5 fruit fly cellular contexts compared by ENCODE assay signal in genomic region chr3L:16105528-16105927, dm6.
TF ChIP-seq lines count a peak whose summit lies in the region.

IntS9 (minus strand) TSS chr3L:16105627.
CG43295 (plus strand) TSS chr3L:16105852.

- no peak for TF ChIP-seq CTCF in whole organism, embryonic (GFP tag; optimal IDR thresholded peaks at IDR 0.05; lab: Kevin White, UChicago)

TF ChIP-seq in whole organism, adult, 20 proteins besides CTCF, POLR2A, EP300 and RAD21 (continues in another document):
- TF ChIP-seq CG7101 (tag; optimal IDR thresholded peaks at IDR 0.05; lab: Kevin White, UChicago) (peak; percentile 80), bab1 (GFP tag; optimal IDR thresholded peaks at IDR 0.05; lab: Kevin White, UChicago) (peak; percentile 78), tj (GFP tag; optimal IDR thresholded peaks at IDR 0.05; lab: Kevin White, UChicago) (peak; percentile 48), CG7045 (GFP tag; optimal IDR thresholded peaks at IDR 0.05; lab: Kevin White, UChicago) (peak; percentile 45), ovo (GFP tag; optimal IDR thresholded peaks at IDR 0.05; lab: Kevin White, UChicago) (peak; percentile 71), CG14711 (tag; optimal IDR thresholded peaks at IDR 0.05; lab: Kevin White, UChicago) (peak; percentile 78), pad (GFP tag; optimal IDR thresholded peaks at IDR 0.05; lab: Kevin White, UChicago) (peak; percentile 52), toe (GFP tag; optimal IDR thresholded peaks at IDR 0.05; lab: Kevin White, UChicago) (peak; percentile 85), CG12768 (GFP tag; optimal IDR thresholded peaks at IDR 0.05; lab: Kevin White, UChicago) (peak; percentile 77), Clk (GFP tag; optimal IDR thresholded peaks at IDR 0.05; lab: Kevin White, UChicago) (peak; percentile 47), Hr96 (GFP tag; optimal IDR thresholded peaks at IDR 0.05; lab: Kevin White, UChicago) (peak; percentile 86), Crg-1 (GFP tag; optimal IDR thresholded peaks at IDR 0.05; lab: Kevin White, UChicago) (peak; percentile 64), kay (GFP tag; lab: Kevin White, UChicago; ENCODE audit: borderline replicate concordance) (no peak), CG5204 (GFP tag; optimal IDR thresholded peaks at IDR 0.05; lab: Kevin White, UChicago) (peak; percentile 83), Mnt (GFP tag; optimal IDR thresholded peaks at IDR 0.05; lab: Kevin White, UChicago) (peak; percentile 81), CG11617 (GFP tag; optimal IDR thresholded peaks at IDR 0.05; lab: Kevin White, UChicago) (peak; percentile 78), cnc (optimal IDR thresholded peaks at IDR 0.05; lab: Kevin White, UChicago) (no peak), CG1620 (GFP tag; optimal IDR thresholded peaks at IDR 0.05; lab: Kevin White, UChicago) (peak; percentile 83)

TF ChIP-seq in whole organism, embryonic, 481 proteins besides CTCF, POLR2A, EP300 and RAD21 (continues in another document):
- no peak for TF ChIP-seq Hr39 (optimal IDR thresholded peaks at IDR 0.05; lab: Kevin White, UChicago)
- TF ChIP-seq Ravus (GFP tag; IDR thresholded peaks at IDR 0.05; lab: Robert Waterston, UW): peak; percentile 51
- peak; percentile 55 for TF ChIP-seq CG2202 (tag; optimal IDR thresholded peaks at IDR 0.05; lab: Kevin White, UChicago)
- no peak for TF ChIP-seq zf30C (GFP tag; optimal IDR thresholded peaks at IDR 0.05; lab: Kevin White, UChicago)
- TF ChIP-seq twi (tag; optimal IDR thresholded peaks at IDR 0.05; lab: Kevin White, UChicago): no peak
- peak; percentile 66 for TF ChIP-seq CG14667 (GFP tag; IDR thresholded peaks at IDR 0.05; lab: Robert Waterston, UW)
- TF ChIP-seq exex (tag; optimal IDR thresholded peaks at IDR 0.05; lab: Kevin White, UChicago): no peak
- TF ChIP-seq vnd (GFP tag; IDR thresholded peaks at IDR 0.05; lab: Robert Waterston, UW; ENCODE audit: partially characterized antibody): no peak
- no peak for TF ChIP-seq Blimp-1 (GFP tag; optimal IDR thresholded peaks at IDR 0.05; lab: Kevin White, UChicago)
- peak; percentile 61; the same call in 2 of the 3 replicates for TF ChIP-seq Mrtf (GFP tag; IDR thresholded peaks at IDR 0.05; lab: Robert Waterston, UW)
- peak; percentile 86 for TF ChIP-seq Ada2b (GFP tag; IDR thresholded peaks at IDR 0.05; lab: Robert Waterston, UW)
- TF ChIP-seq Sox102F (GFP tag; optimal IDR thresholded peaks at IDR 0.05; lab: Kevin White, UChicago): peak; percentile 84
- peak; percentile 39 for TF ChIP-seq Sin3A (optimal IDR thresholded peaks at IDR 0.05; lab: Kevin White, UChicago)
- TF ChIP-seq Ets65A (GFP tag; lab: Kevin White, UChicago): peak; percentile 99
- no peak for TF ChIP-seq pan (optimal IDR thresholded peaks at IDR 0.05; lab: Kevin White, UChicago)
- TF ChIP-seq pan (GFP tag; optimal IDR thresholded peaks at IDR 0.05 in 1 of 2, IDR thresholded peaks at IDR 0.05 in 1 of 2): peak in 1 of 2 experiments; percentile 90
- peak; percentile 48 for TF ChIP-seq Lhr (GFP tag; optimal IDR thresholded peaks at IDR 0.05; lab: Kevin White, UChicago)
- peak; percentile 78 for TF ChIP-seq sob (GFP tag; IDR thresholded peaks at IDR 0.05; lab: Robert Waterston, UW)
- no peak for TF ChIP-seq Hand (GFP tag; optimal IDR thresholded peaks at IDR 0.05; lab: Kevin White, UChicago)

TF ChIP-seq in whole organism, prepupa, 60 proteins besides CTCF, POLR2A, EP300 and RAD21 (continues in another document):
- TF ChIP-seq CG6854 (GFP tag; optimal IDR thresholded peaks at IDR 0.05; lab: Kevin White, UChicago): no peak
- peak; percentile 91 for TF ChIP-seq cyc (GFP tag; optimal IDR thresholded peaks at IDR 0.05; lab: Kevin White, UChicago)
- TF ChIP-seq CG7368 (GFP tag; optimal IDR thresholded peaks at IDR 0.05; lab: Kevin White, UChicago): peak; percentile 77
- TF ChIP-seq CG6163 (GFP tag; IDR thresholded peaks at IDR 0.05; lab: Robert Waterston, UW): peak; percentile 91
- peak; percentile 80 for TF ChIP-seq CG15336 (GFP tag; IDR thresholded peaks at IDR 0.05; lab: Robert Waterston, UW)
- peak; percentile 92 for TF ChIP-seq Hr39 (GFP tag; optimal IDR thresholded peaks at IDR 0.05; lab: Kevin White, UChicago)
- no peak for TF ChIP-seq Hr4 (GFP tag; optimal IDR thresholded peaks at IDR 0.05; lab: Kevin White, UChicago)
- TF ChIP-seq CG16779 (tag; optimal IDR thresholded peaks at IDR 0.05; lab: Kevin White, UChicago): no peak
- peak; percentile 77 for TF ChIP-seq Hr38 (GFP tag; optimal IDR thresholded peaks at IDR 0.05; lab: Kevin White, UChicago)
- TF ChIP-seq Sox14 (GFP tag; optimal IDR thresholded peaks at IDR 0.05; lab: Kevin White, UChicago): peak; percentile 97
- peak; percentile 64 for TF ChIP-seq CG11294 (GFP tag; IDR thresholded peaks at IDR 0.05; lab: Robert Waterston, UW)
- TF ChIP-seq dsx (GFP tag; optimal IDR thresholded peaks at IDR 0.05; lab: Kevin White, UChicago; ENCODE audit: poor library complexity, severe bottlenecking): no peak
- peak; percentile 92 for TF ChIP-seq CG31627 (GFP tag; optimal IDR thresholded peaks at IDR 0.05; lab: Kevin White, UChicago)
- peak in 1 of 2 experiments; percentile 62 for TF ChIP-seq salr (GFP tag; optimal IDR thresholded peaks at IDR 0.05; lab: Kevin White, UChicago)
- no peak; the same call in 2 of the 3 replicates for TF ChIP-seq CG8119 (GFP tag; IDR thresholded peaks at IDR 0.05; lab: Robert Waterston, UW)
- TF ChIP-seq CG10669 (GFP tag; optimal IDR thresholded peaks at IDR 0.05; lab: Kevin White, UChicago): no peak
- no peak for TF ChIP-seq Met (GFP tag; optimal IDR thresholded peaks at IDR 0.05; lab: Kevin White, UChicago)
- peak; percentile 75 for TF ChIP-seq CG8632 (GFP tag; optimal IDR thresholded peaks at IDR 0.05; lab: Kevin White, UChicago)
- TF ChIP-seq acj6 (GFP tag; optimal IDR thresholded peaks at IDR 0.05; lab: Kevin White, UChicago): peak; percentile 91

TF ChIP-seq in whole organism, pupa, 21 proteins besides CTCF, POLR2A, EP300 and RAD21:
- TF ChIP-seq gl (tag; optimal IDR thresholded peaks at IDR 0.05; lab: Kevin White, UChicago) (peak; percentile 71), CG9948 (tag; optimal IDR thresholded peaks at IDR 0.05; lab: Kevin White, UChicago) (peak; percentile 67), Pif1A (GFP tag; optimal IDR thresholded peaks at IDR 0.05; lab: Kevin White, UChicago) (no peak), CG17806 (tag; optimal IDR thresholded peaks at IDR 0.05; lab: Kevin White, UChicago) (peak; percentile 83), CG34367 (tag; optimal IDR thresholded peaks at IDR 0.05; lab: Kevin White, UChicago) (peak; percentile 73), CG13204 (GFP tag; optimal IDR thresholded peaks at IDR 0.05; lab: Kevin White, UChicago) (no peak), CG8159 (tag; optimal IDR thresholded peaks at IDR 0.05; lab: Kevin White, UChicago) (no peak), CG32121 (GFP tag; IDR thresholded peaks at IDR 0.05; lab: Robert Waterston, UW) (peak; percentile 74), CG4496 (GFP tag; IDR thresholded peaks at IDR 0.05; lab: Robert Waterston, UW) (peak; percentile 88), fd96Ca (GFP tag; IDR thresholded peaks at IDR 0.05; lab: Robert Waterston, UW) (peak; percentile 91), Snoo (tag; optimal IDR thresholded peaks at IDR 0.05; lab: Kevin White, UChicago) (peak; percentile 77), CG12605 (GFP tag; IDR thresholded peaks at IDR 0.05; lab: Robert Waterston, UW) (peak; percentile 72), CG14655 (GFP tag; optimal IDR thresholded peaks at IDR 0.05; lab: Kevin White, UChicago) (no peak), Ets98B (GFP tag; IDR thresholded peaks at IDR 0.05; lab: Robert Waterston, UW) (peak; percentile 84), rn (GFP tag; IDR thresholded peaks at IDR 0.05; lab: Robert Waterston, UW) (peak; percentile 61; the same call in 1 of the 2 replicates), CG15710 (tag; optimal IDR thresholded peaks at IDR 0.05; lab: Kevin White, UChicago) (peak; percentile 81)

TF ChIP-seq in whole organism, wandering third instar larva, 38 proteins besides CTCF, POLR2A, EP300 and RAD21 (continues in another document):
- no peak for TF ChIP-seq fru (GFP tag; optimal IDR thresholded peaks at IDR 0.05; lab: Kevin White, UChicago)
- TF ChIP-seq sv (GFP tag; optimal IDR thresholded peaks at IDR 0.05; lab: Kevin White, UChicago): peak; percentile 88
- no peak for TF ChIP-seq Hr78 (GFP tag; optimal IDR thresholded peaks at IDR 0.05; lab: Kevin White, UChicago)
- no peak for TF ChIP-seq Abd-B (GFP tag; optimal IDR thresholded peaks at IDR 0.05; lab: Kevin White, UChicago)
- no peak for TF ChIP-seq Jra (GFP tag; optimal IDR thresholded peaks at IDR 0.05; lab: Kevin White, UChicago)
- no peak for TF ChIP-seq N (GFP tag; optimal IDR thresholded peaks at IDR 0.05; lab: Kevin White, UChicago)
- no peak for TF ChIP-seq pan (optimal IDR thresholded peaks at IDR 0.05; lab: Kevin White, UChicago)
- TF ChIP-seq psq (GFP tag; optimal IDR thresholded peaks at IDR 0.05; lab: Kevin White, UChicago): peak; percentile 74
- peak; percentile 92 for TF ChIP-seq ey (GFP tag; optimal IDR thresholded peaks at IDR 0.05; lab: Kevin White, UChicago)
- peak; percentile 40 for TF ChIP-seq CG32264 (GFP tag; optimal IDR thresholded peaks at IDR 0.05; lab: Kevin White, UChicago)
- no peak for TF ChIP-seq CrebA (GFP tag; optimal IDR thresholded peaks at IDR 0.05; lab: Kevin White, UChicago; ENCODE audit: borderline replicate concordance)
- TF ChIP-seq sage (GFP tag; optimal IDR thresholded peaks at IDR 0.05; lab: Kevin White, UChicago): no peak
- TF ChIP-seq h (GFP tag; optimal IDR thresholded peaks at IDR 0.05; lab: Kevin White, UChicago): no peak
- no peak for TF ChIP-seq Vsx2 (GFP tag; optimal IDR thresholded peaks at IDR 0.05; lab: Kevin White, UChicago; ENCODE audit: partially characterized antibody)
- no peak for TF ChIP-seq usp (GFP tag; optimal IDR thresholded peaks at IDR 0.05; lab: Kevin White, UChicago)
- no peak for TF ChIP-seq CG9705 (GFP tag; optimal IDR thresholded peaks at IDR 0.05; lab: Kevin White, UChicago)
- no peak for TF ChIP-seq dmrt93B (GFP tag; optimal IDR thresholded peaks at IDR 0.05; lab: Kevin White, UChicago)
- no peak for TF ChIP-seq dsf (GFP tag; optimal IDR thresholded peaks at IDR 0.05; lab: Kevin White, UChicago; ENCODE audit: borderline replicate concordance)
- peak; percentile 79 for TF ChIP-seq HLH106 (tag; optimal IDR thresholded peaks at IDR 0.05; lab: Kevin White, UChicago)
- TF ChIP-seq br (GFP tag; optimal IDR thresholded peaks at IDR 0.05; lab: Kevin White, UChicago): peak; percentile 91
- TF ChIP-seq Hr83 (GFP tag; optimal IDR thresholded peaks at IDR 0.05; lab: Kevin White, UChicago; ENCODE audit: poor library complexity, severe bottlenecking): peak; percentile 70
- no peak for TF ChIP-seq jim (GFP tag; optimal IDR thresholded peaks at IDR 0.05; lab: Kevin White, UChicago)
- TF ChIP-seq OdsH (GFP tag; optimal IDR thresholded peaks at IDR 0.05; lab: Kevin White, UChicago): peak; percentile 89
- TF ChIP-seq rgr (GFP tag; optimal IDR thresholded peaks at IDR 0.05; lab: Kevin White, UChicago): no peak
- no peak for TF ChIP-seq lola (GFP tag; optimal IDR thresholded peaks at IDR 0.05; lab: Kevin White, UChicago)
- TF ChIP-seq woc (GFP tag; optimal IDR thresholded peaks at IDR 0.05; lab: Kevin White, UChicago): no peak
- TF ChIP-seq Sp1 (GFP tag; optimal IDR thresholded peaks at IDR 0.05; lab: Kevin White, UChicago): no peak
- no peak for TF ChIP-seq brk (GFP tag; optimal IDR thresholded peaks at IDR 0.05; lab: Kevin White, UChicago)
